Fruit fly (Drosophila melanogaster) whole organism, embryonic: ENCODE measurements around the gene CG15894.
A peak's percentile ranks its signal among the peaks of the same experiment; 100 is the strongest.

ENCODE experiments used
- Atf-2 ChIP-seq: fragments of 200-800 bp; sonication (Bioruptor generic); optimal IDR thresholded peaks from 2 replicates; lab custom pipeline; 2016; ENCODE audit warnings: missing biosample characterization, missing genetic modification characterization
- Bgb ChIP-seq: fragments of 200-800 bp; sonication (Bioruptor generic); IDR thresholded peaks from 2 replicates; pipeline ENCODE4 v1.3.6; 2022; ENCODE audit warnings: missing biosample characterization, missing genetic modification characterization; ENCODE audit not compliant: partially characterized antibody
- BtbVII ChIP-seq: fragments of 200-800 bp; sonication (Bioruptor generic); optimal IDR thresholded peaks from 3 replicates; lab custom pipeline; 2017; ENCODE audit warnings: missing biosample characterization, mild to moderate bottlenecking, missing genetic modification characterization
- CG1024 ChIP-seq: fragments of 200-800 bp; sonication (Bioruptor generic); IDR thresholded peaks from 2 replicates; pipeline ENCODE4 v1.3.6; 2022; ENCODE audit warnings: missing biosample characterization, missing genetic modification characterization
- CG10979 ChIP-seq: fragments of 200-800 bp; sonication (Bioruptor generic); optimal IDR thresholded peaks from 2 replicates; lab custom pipeline; 2018; ENCODE audit warnings: missing biosample characterization, mild to moderate bottlenecking, missing genetic modification characterization, moderate library complexity
- CG11456 ChIP-seq: fragments of 200-800 bp; sonication (Bioruptor generic); IDR thresholded peaks from 3 replicates; pipeline ENCODE4 v1.3.6; 2022; ENCODE audit warnings: missing biosample characterization, missing genetic modification characterization
- CG11696 ChIP-seq: fragments of 200-800 bp; sonication (Bioruptor generic); IDR thresholded peaks from 2 replicates; pipeline ENCODE4 v1.3.6; 2022; ENCODE audit warnings: missing biosample characterization, missing genetic modification characterization
- CG13123 ChIP-seq: fragments of 200-800 bp; sonication (Bioruptor generic); optimal IDR thresholded peaks from 2 replicates; lab custom pipeline; 2016; ENCODE audit warnings: missing biosample characterization, missing genetic modification characterization
- CG13894 ChIP-seq: fragments of 200-800 bp; sonication (Bioruptor generic); optimal IDR thresholded peaks from 3 replicates; lab custom pipeline; 2018; ENCODE audit warnings: missing biosample characterization, mild to moderate bottlenecking, missing genetic modification characterization, moderate library complexity
- CG14441 ChIP-seq: fragments of 200-800 bp; sonication (Bioruptor generic); IDR thresholded peaks from 2 replicates; pipeline ENCODE4 v1.3.6; 2022; ENCODE audit warnings: missing biosample characterization, missing genetic modification characterization
- CG31224 ChIP-seq: fragments of 200-800 bp; sonication (Bioruptor generic); IDR thresholded peaks from 2 replicates; pipeline ENCODE4 v1.3.6; 2022; ENCODE audit warnings: missing biosample characterization, missing genetic modification characterization
- CG33557 ChIP-seq: fragments of 200-800 bp; sonication (Bioruptor generic); optimal IDR thresholded peaks from 2 replicates; lab custom pipeline; 2019; ENCODE audit warnings: missing biosample characterization, mild to moderate bottlenecking, missing genetic modification characterization, moderate library complexity
- CG4282 ChIP-seq: fragments of 200-800 bp; sonication (Bioruptor generic); optimal IDR thresholded peaks from 2 replicates; lab custom pipeline; 2016; ENCODE audit warnings: missing biosample characterization, missing genetic modification characterization
- CG4328 ChIP-seq: fragments of 200-800 bp; sonication (Bioruptor generic); optimal IDR thresholded peaks from 3 replicates; lab custom pipeline; 2017; ENCODE audit warnings: missing biosample characterization, missing genetic modification reagents, missing genetic modification characterization
- CG6175 ChIP-seq: fragments of 200-800 bp; sonication (Bioruptor generic); IDR thresholded peaks from 3 replicates; pipeline ENCODE4 v1.3.6; 2022; ENCODE audit warnings: missing biosample characterization, missing genetic modification characterization
- D ChIP-seq, 2 experiments: fragments of 200-800 bp in 1 of 2; fragments of >200 bp in 1 of 2; sonication (Bioruptor generic) in 1 of 2; optimal IDR thresholded peaks; 2 replicates in 1 of 2; 3 replicates in 1 of 2; lab custom pipeline; 2017; ENCODE audit warnings: mild to moderate bottlenecking in 1 of 2, missing biosample characterization in 1 of 2, missing genetic modification characterization in 1 of 2, missing genetic modification reagents in 1 of 2
- Dad ChIP-seq: fragments of 200-800 bp; sonication (Bioruptor generic); optimal IDR thresholded peaks from 3 replicates; lab custom pipeline; 2016; ENCODE audit warnings: missing biosample characterization, missing genetic modification characterization
- Deaf1 ChIP-seq: fragments of 200-800 bp; optimal IDR thresholded peaks from 3 replicates; lab custom pipeline; 2019; ENCODE audit warnings: missing biosample characterization, mild to moderate bottlenecking, missing genetic modification characterization, moderate library complexity
- ERR ChIP-seq: fragments of 200-800 bp; sonication (Bioruptor generic); optimal IDR thresholded peaks from 2 replicates; lab custom pipeline; 2016; ENCODE audit warnings: missing biosample characterization, missing genetic modification characterization
- Ets97D ChIP-seq: fragments of 200-800 bp; sonication (Bioruptor generic); optimal IDR thresholded peaks from 3 replicates; lab custom pipeline; 2016; ENCODE audit warnings: missing biosample characterization, missing genetic modification characterization
- Hr51 ChIP-seq, 2 experiments: fragments of 200-800 bp; sonication (Bioruptor generic); optimal IDR thresholded peaks; 2 replicates in 1 of 2; 3 replicates in 1 of 2; lab custom pipeline; 2016 to 2018; ENCODE audit warnings: missing biosample characterization in 2 of 2, missing genetic modification characterization in 2 of 2, mild to moderate bottlenecking in 1 of 2, moderate library complexity in 1 of 2
- Hr78 ChIP-seq, 2 experiments: fragments of 200-800 bp in 1 of 2; fragments of >200 bp in 1 of 2; sonication (Bioruptor generic) in 1 of 2; optimal IDR thresholded peaks; 2 replicates each; lab custom pipeline; 2017 to 2019; ENCODE audit warnings: missing biosample characterization in 2 of 2, missing genetic modification characterization in 2 of 2, mild to moderate bottlenecking in 1 of 2, moderate library complexity in 1 of 2
- Lim3 ChIP-seq: fragments of 200-800 bp; sonication (Bioruptor generic); IDR thresholded peaks from 2 replicates; pipeline ENCODE4 v1.3.6; 2022; ENCODE audit warnings: missing biosample characterization, missing genetic modification characterization
- MBD-R2 ChIP-seq: fragments of 200-800 bp; sonication (Bioruptor generic); IDR thresholded peaks from 2 replicates; pipeline ENCODE4 v1.3.6; 2022; ENCODE audit warnings: missing biosample characterization, missing genetic modification characterization
- PHDP ChIP-seq: fragments of 200-800 bp; sonication (Bioruptor generic); optimal IDR thresholded peaks from 3 replicates; lab custom pipeline; 2018; ENCODE audit warnings: missing biosample characterization, mild to moderate bottlenecking, missing genetic modification characterization, moderate library complexity
- Sox102F ChIP-seq: fragments of 200-800 bp; sonication (Bioruptor generic); optimal IDR thresholded peaks from 2 replicates; lab custom pipeline; 2018; ENCODE audit warnings: missing biosample characterization, mild to moderate bottlenecking, missing genetic modification characterization, moderate library complexity
- ato ChIP-seq: fragments of 200-800 bp; sonication (Bioruptor generic); IDR thresholded peaks from 2 replicates; pipeline ENCODE4 v1.3.6; 2022; ENCODE audit warnings: missing biosample characterization, missing genetic modification characterization; ENCODE audit not compliant: partially characterized antibody
- bigmax ChIP-seq: fragments of 200-800 bp; sonication (Bioruptor generic); optimal IDR thresholded peaks from 2 replicates; lab custom pipeline; 2018; ENCODE audit warnings: missing biosample characterization, mild to moderate bottlenecking, missing genetic modification characterization
- chif ChIP-seq, 2 experiments: fragments of 200-800 bp; sonication (Bioruptor generic); optimal IDR thresholded peaks; 3 replicates each; lab custom pipeline; 2016; ENCODE audit warnings: missing biosample characterization in 2 of 2, missing genetic modification characterization in 2 of 2
- crc ChIP-seq: fragments of 200-800 bp; sonication (Bioruptor generic); optimal IDR thresholded peaks from 2 replicates; lab custom pipeline; 2016; ENCODE audit warnings: missing biosample characterization, missing genetic modification characterization
- croc ChIP-seq: fragments of 200-800 bp; sonication (Bioruptor generic); conservative IDR thresholded peaks from 3 replicates; pipeline ENCODE4 v1.3.6; 2022; ENCODE audit warnings: missing biosample characterization, missing genetic modification characterization
- crp ChIP-seq, 2 experiments: fragments of 200-800 bp; sonication (Bioruptor generic); optimal IDR thresholded peaks; 2 replicates in 1 of 2; 3 replicates in 1 of 2; lab custom pipeline; 2017; ENCODE audit warnings: missing biosample characterization in 2 of 2, missing genetic modification characterization in 2 of 2, mild to moderate bottlenecking in 1 of 2, moderate library complexity in 1 of 2
- dimm ChIP-seq: fragments of 200-800 bp; sonication (Bioruptor generic); IDR thresholded peaks from 2 replicates; pipeline ENCODE4 v1.3.6; 2022; ENCODE audit warnings: missing biosample characterization, missing genetic modification characterization
- ems ChIP-seq: fragments of 200-800 bp; sonication (Bioruptor generic); optimal IDR thresholded peaks from 3 replicates; lab custom pipeline; 2016; ENCODE audit warnings: missing biosample characterization, missing genetic modification characterization
- gfzf ChIP-seq: fragments of 200-800 bp; sonication (Bioruptor generic); optimal IDR thresholded peaks from 2 replicates; lab custom pipeline; 2016; ENCODE audit warnings: missing biosample characterization, mild to moderate bottlenecking, missing genetic modification characterization, moderate library complexity
- gro ChIP-seq: fragments of 200-800 bp; sonication (Bioruptor generic); optimal IDR thresholded peaks from 2 replicates; lab custom pipeline; 2016; ENCODE audit warnings: missing biosample characterization, missing genetic modification characterization
- lab ChIP-seq: fragments of 200-800 bp; sonication (Bioruptor generic); optimal IDR thresholded peaks from 3 replicates; lab custom pipeline; 2017; ENCODE audit warnings: missing biosample characterization, missing genetic modification characterization, mild to moderate bottlenecking, moderate library complexity, missing genetic modification reagents
- maf-S ChIP-seq: fragments of 200-800 bp; sonication (Bioruptor generic); optimal IDR thresholded peaks from 2 replicates; lab custom pipeline; 2016; ENCODE audit warnings: missing biosample characterization, missing genetic modification characterization
- mam ChIP-seq: fragments of 200-800 bp; sonication (Bioruptor generic); optimal IDR thresholded peaks from 3 replicates; lab custom pipeline; 2016; ENCODE audit warnings: missing biosample characterization, missing genetic modification characterization
- nmo ChIP-seq: fragments of 200-800 bp; sonication (Bioruptor generic); optimal IDR thresholded peaks from 2 replicates; lab custom pipeline; 2018; ENCODE audit warnings: missing biosample characterization, mild to moderate bottlenecking, missing genetic modification characterization, moderate library complexity
- nom ChIP-seq: fragments of 200-800 bp; sonication (Bioruptor generic); optimal IDR thresholded peaks from 2 replicates; lab custom pipeline; 2017; ENCODE audit warnings: missing biosample characterization, missing genetic modification characterization, mild to moderate bottlenecking, moderate library complexity, missing genetic modification reagents
- phol ChIP-seq: fragments of 200-800 bp; sonication (Bioruptor generic); optimal IDR thresholded peaks from 3 replicates; lab custom pipeline; 2018; ENCODE audit warnings: missing biosample characterization, mild to moderate bottlenecking, missing genetic modification characterization, moderate library complexity
- pros ChIP-seq: fragments of 200-800 bp; sonication (Bioruptor generic); optimal IDR thresholded peaks from 3 replicates; lab custom pipeline; 2019; ENCODE audit warnings: missing biosample characterization, mild to moderate bottlenecking, missing genetic modification characterization, moderate library complexity
- pum ChIP-seq: fragments of 200-800 bp; sonication (Bioruptor generic); optimal IDR thresholded peaks from 2 replicates; lab custom pipeline; 2016; ENCODE audit warnings: missing biosample characterization, missing genetic modification characterization
- repo ChIP-seq: fragments of 200-800 bp; sonication (Bioruptor generic); optimal IDR thresholded peaks from 2 replicates; lab custom pipeline; 2016; ENCODE audit warnings: missing biosample characterization, missing genetic modification characterization
- sna ChIP-seq: fragments of 200-800 bp; sonication (Bioruptor generic); IDR thresholded peaks from 2 replicates; pipeline ENCODE4 v1.3.6; 2022; ENCODE audit warnings: missing biosample characterization, missing genetic modification characterization; ENCODE audit not compliant: partially characterized antibody
- sqz ChIP-seq: fragments of 200-800 bp; sonication (Bioruptor generic); optimal IDR thresholded peaks from 3 replicates; lab custom pipeline; 2018; ENCODE audit warnings: missing biosample characterization, mild to moderate bottlenecking, missing genetic modification characterization
- ttk ChIP-seq: fragments of 200-800 bp; sonication (Bioruptor generic); IDR thresholded peaks from 2 replicates; pipeline ENCODE4 v2.1.2; 2022; ENCODE audit warnings: missing biosample characterization, missing genetic modification characterization
- vvl ChIP-seq: fragments of 200-800 bp; sonication (Bioruptor generic); IDR thresholded peaks from 2 replicates; pipeline ENCODE4 v1.3.6; 2022; ENCODE audit warnings: missing biosample characterization, missing genetic modification characterization
- wdn ChIP-seq: fragments of 200-800 bp; sonication (Bioruptor generic); IDR thresholded peaks from 2 replicates; pipeline ENCODE4 v1.3.6; 2022; ENCODE audit warnings: missing biosample characterization, missing genetic modification characterization

CG15894 gene

dm6 chrX:6310408-6310807 lies 1.4 kb downstream of the CG15894 start (continued):
- TF ChIP-seq ems (no peak), repo (no peak), gfzf (GFP tag; lab: Kevin White, UChicago) (no peak), CG11456 (GFP tag; lab: Robert Waterston, UW) (no peak), CG11696 (GFP tag; lab: Robert Waterston, UW) (no peak), wdn (GFP tag; lab: Robert Waterston, UW) (0 out of 2 replicates have a peak, but pooled peaks have one; percentile 21), ato (GFP tag; lab: Robert Waterston, UW) (no peak), CG13123 (GFP tag; lab: Kevin White, UChicago) (no peak), ttk (GFP tag; lab: Robert Waterston, UW) (0 out of 2 replicates have a peak, but pooled peaks have one; percentile 12), dimm (no peak), nom (GFP tag; lab: Kevin White, UChicago) (no peak), maf-S (no peak), nmo (peak; percentile 19), pum (GFP tag; lab: Kevin White, UChicago) (no peak), Ets97D (GFP tag; lab: Kevin White, UChicago) (no peak), mam (GFP tag; lab: Kevin White, UChicago) (no peak), CG10979 (tag; lab: Kevin White, UChicago) (no peak), ERR (GFP tag; lab: Kevin White, UChicago) (no peak), Atf-2 (GFP tag; lab: Kevin White, UChicago) (no peak), PHDP (tag; lab: Kevin White, UChicago) (no peak), phol (tag; lab: Kevin White, UChicago) (peak; percentile 17), D (optimal IDR thresholded peaks at IDR 0.05; lab: Kevin White, UChicago) (no peak), D (GFP tag; optimal IDR thresholded peaks at IDR 0.05; lab: Kevin White, UChicago) (no peak), CG14441 (GFP tag; lab: Robert Waterston, UW) (peak; percentile 37; the same call in 1 of the 2 replicates), CG1024 (GFP tag; lab: Robert Waterston, UW) (no peak), Bgb (GFP tag; lab: Robert Waterston, UW) (no peak), CG33557 (GFP tag; lab: Kevin White, UChicago) (no peak), CG4328 (GFP tag; lab: Kevin White, UChicago) (no peak), sna (no peak), Hr78 (GFP tag; optimal IDR thresholded peaks at IDR 0.05; lab: Kevin White, UChicago) (no peak), Hr51 (GFP tag; optimal IDR thresholded peaks at IDR 0.05; lab: Kevin White, UChicago) (peak in 1 of 2 experiments; percentile 46), CG6175 (GFP tag; lab: Robert Waterston, UW) (no peak), crc (GFP tag; lab: Kevin White, UChicago) (no peak), bigmax (no peak), CG31224 (GFP tag; lab: Robert Waterston, UW) (no peak), chif (GFP tag; optimal IDR thresholded peaks at IDR 0.05; lab: Kevin White, UChicago) (no peak), pros (GFP tag; lab: Kevin White, UChicago) (no peak), gro (GFP tag; lab: Kevin White, UChicago) (no peak), CG4282 (GFP tag; lab: Kevin White, UChicago) (no peak), Dad (GFP tag; lab: Kevin White, UChicago) (no peak), CG13894 (tag; lab: Kevin White, UChicago) (no peak), crp (GFP tag; optimal IDR thresholded peaks at IDR 0.05; lab: Kevin White, UChicago) (no peak), vvl (no peak), croc (no peak), Deaf1 (tag; lab: Kevin White, UChicago) (no peak), Sox102F (GFP tag; lab: Kevin White, UChicago) (peak; percentile 53), lab (peak; percentile 48), sqz (GFP tag; lab: Kevin White, UChicago) (no peak), BtbVII (GFP tag; lab: Kevin White, UChicago) (no peak), MBD-R2 (GFP tag; lab: Robert Waterston, UW) (no peak), Lim3 (GFP tag; lab: Robert Waterston, UW) (no peak)
